Worm (Caenorhabditis elegans) whole organism, late embryonic: ENCODE results near the gene pin-2.

Experiments
- pag-3 ChIP-seq: sonication (generic microtip); optimal IDR thresholded peaks from 2 replicates; lab custom pipeline; 2016; ENCODE audit warnings: missing compliant biosample characterization, missing genetic modification characterization, borderline replicate concordance
- pat-9 ChIP-seq: fragments of 200-800 bp; sonication (Bioruptor generic); optimal IDR thresholded peaks from 2 replicates; lab custom pipeline; 2018; ENCODE audit warnings: mild to moderate bottlenecking, missing genetic modification characterization, moderate library complexity, missing compliant biosample characterization
- sox-4 ChIP-seq: sonication (generic microtip); optimal IDR thresholded peaks from 2 replicates; lab custom pipeline; 2017; ENCODE audit warnings: mild to moderate bottlenecking, missing genetic modification characterization, inconsistent platforms, missing compliant biosample characterization

DNA sequence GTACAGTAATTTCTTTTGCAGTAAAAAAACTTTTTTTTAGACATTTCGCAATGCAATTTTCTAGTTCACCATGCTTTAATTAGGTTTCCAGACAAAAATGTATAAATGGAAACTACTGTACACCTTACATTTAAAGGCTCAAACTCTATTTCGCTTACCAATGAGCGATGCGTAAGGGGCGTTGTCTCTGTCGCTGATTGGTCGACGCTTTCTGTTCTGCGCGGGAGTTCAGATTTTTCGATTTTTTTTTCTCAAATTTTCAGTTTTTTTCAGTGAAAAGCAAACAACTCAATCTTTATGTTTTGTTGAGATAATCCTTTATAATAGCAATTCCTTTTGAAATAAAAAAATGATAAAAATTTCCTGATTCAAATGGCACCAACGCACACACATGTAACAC lies 39.5 kb upstream of the pin-2 start:
- TF ChIP-seq sox-4 (no peak), pat-9 (no peak), pag-3 (tag; lab: Kevin White, UChicago) (no peak)
